Fruit fly (Drosophila melanogaster): Measurements from ENCODE around the gene CycK.

The CycK gene

DNA sequence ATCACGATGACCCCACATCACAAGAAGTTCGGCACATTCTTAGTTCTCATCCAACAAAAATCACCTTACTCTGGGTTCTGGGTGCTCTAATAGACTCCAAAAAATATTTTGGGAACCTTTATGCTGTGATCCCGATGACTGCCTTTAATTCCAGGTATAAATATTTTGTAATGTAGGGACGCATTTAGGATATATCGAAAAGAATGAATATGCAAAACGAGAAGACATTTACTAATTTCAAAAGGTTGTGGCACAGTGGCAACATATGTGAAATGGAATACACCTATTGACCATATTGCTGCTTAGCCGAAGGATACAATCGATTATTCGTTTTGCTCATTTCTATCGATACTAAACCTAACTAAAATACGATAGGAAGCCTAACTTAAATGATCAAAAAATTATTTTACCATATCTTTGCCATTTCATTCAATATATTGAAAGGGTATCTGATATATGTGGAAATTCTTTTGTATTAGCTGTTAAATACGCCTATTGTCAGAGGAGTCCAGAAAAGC lies 9.0 kb downstream of the CycK start, which contains the start of gene CG3651 (continued):
- no peak for TF ChIP-seq prd (optimal IDR thresholded peaks at IDR 0.05)
- TF ChIP-seq prd (GFP tag; IDR thresholded peaks at IDR 0.05) = no peak
- no peak for TF ChIP-seq fu2 (GFP tag; optimal IDR thresholded peaks at IDR 0.05)
- no peak for TF ChIP-seq H2.0 (GFP tag; IDR thresholded peaks at IDR 0.05)
- no peak for TF ChIP-seq bcd (GFP tag; optimal IDR thresholded peaks at IDR 0.05)
- no peak for TF ChIP-seq luna (GFP tag; optimal IDR thresholded peaks at IDR 0.05)
- TF ChIP-seq lab (GFP tag; optimal IDR thresholded peaks at IDR 0.05) = no peak
- no peak for TF ChIP-seq D19B (GFP tag; optimal IDR thresholded peaks at IDR 0.05)
- no peak for TF ChIP-seq HLH3B (GFP tag; IDR thresholded peaks at IDR 0.05)
- TF ChIP-seq CTCF (GFP tag; optimal IDR thresholded peaks at IDR 0.05) = no peak
- no peak for TF ChIP-seq mirr (GFP tag; optimal IDR thresholded peaks at IDR 0.05)
- TF ChIP-seq CG8089 (GFP tag; optimal IDR thresholded peaks at IDR 0.05) = no peak
- 0 out of 2 replicates have a peak, but pooled peaks have one; percentile 14 for TF ChIP-seq CG2129 (GFP tag; IDR thresholded peaks at IDR 0.05; ENCODE audit: partially characterized antibody)
- TF ChIP-seq Atf6 (GFP tag; IDR thresholded peaks at IDR 0.05) = no peak
- TF ChIP-seq CG16813 (GFP tag; IDR thresholded peaks at IDR 0.05; ENCODE audit: partially characterized antibody) = peak; percentile 66; the same call in 2 of the 3 replicates
- no peak for TF ChIP-seq CG4282 (GFP tag; optimal IDR thresholded peaks at IDR 0.05)
- TF ChIP-seq fd102C (GFP tag; optimal IDR thresholded peaks at IDR 0.05) = no peak
- no peak for TF ChIP-seq en (GFP tag; optimal IDR thresholded peaks at IDR 0.05)
- no peak for TF ChIP-seq PHDP (tag; optimal IDR thresholded peaks at IDR 0.05)
- no peak for TF ChIP-seq ham (GFP tag; IDR thresholded peaks at IDR 0.05)
- TF ChIP-seq CG12236 (GFP tag; optimal IDR thresholded peaks at IDR 0.05) = no peak
- peak; percentile 80 for TF ChIP-seq CG1603 (tag; optimal IDR thresholded peaks at IDR 0.05)
- no peak for TF ChIP-seq CG12744 (GFP tag; optimal IDR thresholded peaks at IDR 0.05)
- TF ChIP-seq CG11085 (GFP tag; IDR thresholded peaks at IDR 0.05) = no peak
- TF ChIP-seq zen (tag; optimal IDR thresholded peaks at IDR 0.05) = peak; percentile 42
- TF ChIP-seq Stat92E (GFP tag; optimal IDR thresholded peaks at IDR 0.05) = no peak
- TF ChIP-seq pros (GFP tag; optimal IDR thresholded peaks at IDR 0.05) = no peak
- peak; percentile 54; the same call in 1 of the 3 replicates for TF ChIP-seq CG7357 (GFP tag; IDR thresholded peaks at IDR 0.05)
- no peak for TF ChIP-seq CG12104 (GFP tag; optimal IDR thresholded peaks at IDR 0.05)
- TF ChIP-seq E2f2 (GFP tag; IDR thresholded peaks at IDR 0.05) = peak; percentile 12; the same call in 1 of the 2 replicates
- no peak for TF ChIP-seq CG3281 (GFP tag; optimal IDR thresholded peaks at IDR 0.05)
- no peak for TF ChIP-seq tgo (GFP tag; IDR thresholded peaks at IDR 0.05)
- no peak for TF ChIP-seq CG18262 (tag; optimal IDR thresholded peaks at IDR 0.05)
- peak; percentile 2 for TF ChIP-seq Xbp1 (GFP tag; optimal IDR thresholded peaks at IDR 0.05)
- TF ChIP-seq btn (GFP tag; optimal IDR thresholded peaks at IDR 0.05) = no peak
- TF ChIP-seq pzg (GFP tag; optimal IDR thresholded peaks at IDR 0.05) = peak; percentile 10
- TF ChIP-seq CG15011 (GFP tag; optimal IDR thresholded peaks at IDR 0.05) = no peak
- TF ChIP-seq Dfd (GFP tag; optimal IDR thresholded peaks at IDR 0.05) = no peak
- no peak for TF ChIP-seq sr (GFP tag; IDR thresholded peaks at IDR 0.05)
- no peak for TF ChIP-seq CG11247 (GFP tag; IDR thresholded peaks at IDR 0.05)
- no peak for TF ChIP-seq CrebB (tag; optimal IDR thresholded peaks at IDR 0.05)
- TF ChIP-seq CG6765 (GFP tag; optimal IDR thresholded peaks at IDR 0.05) = no peak
- no peak for TF ChIP-seq Aef1 (GFP tag; IDR thresholded peaks at IDR 0.05)
- no peak for TF ChIP-seq lov (optimal IDR thresholded peaks at IDR 0.05)
- TF ChIP-seq lov (GFP tag; IDR thresholded peaks at IDR 0.05) = no peak
